Worm (Caenorhabditis elegans): Measurements from ENCODE around the gene K10H10.7.

K10H10.7 gene

DNA sequence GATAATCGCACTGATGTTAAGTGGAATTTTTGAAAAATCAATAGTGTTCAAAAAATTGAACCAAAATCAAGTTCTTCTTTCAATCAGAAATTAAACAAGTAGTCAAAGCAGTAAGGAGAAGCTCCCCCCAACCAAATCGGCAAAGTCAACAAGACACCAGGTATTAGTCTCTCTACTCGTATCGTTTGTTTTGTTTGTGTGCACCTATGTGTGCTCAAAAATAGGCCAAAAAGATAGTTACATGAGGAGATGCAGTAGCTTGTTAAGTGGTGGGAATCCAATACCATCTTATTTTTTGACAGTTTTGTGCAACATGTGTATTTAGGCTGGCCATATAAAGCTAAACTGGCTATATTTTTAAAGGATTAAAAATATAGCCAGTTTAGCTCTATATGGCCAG, 1.2 kb downstream of the K10H10.7 start, which contains the start of gene K10H10.12:
Gene K10H10.12 (minus strand): TSS at position 101 of the 400 bp plus-strand sequence.
- no peak for TF ChIP-seq unc-62 (GFP tag; optimal IDR thresholded peaks at IDR 0.05)

DNA sequence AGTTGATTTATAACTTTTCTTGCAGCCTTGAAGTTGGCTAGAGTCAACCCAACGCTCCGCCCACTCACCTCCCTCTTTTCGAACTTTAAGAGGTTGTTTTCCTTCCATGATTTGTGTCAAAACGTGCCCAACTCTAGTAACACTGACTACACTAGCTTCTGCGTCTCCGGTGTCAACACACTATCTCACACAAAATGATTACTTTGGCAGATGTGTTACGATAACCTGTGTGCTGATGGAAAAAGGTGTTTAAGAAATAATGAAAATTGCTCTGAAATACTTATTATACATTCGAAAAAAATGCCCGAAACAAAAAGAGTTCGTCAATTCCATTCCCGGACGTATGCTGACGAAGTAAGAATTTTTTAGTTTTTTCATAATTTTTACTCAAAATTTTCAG, 4.5 kb downstream of the K10H10.7 start, which contains the start of gene K10H10.6:
Gene K10H10.6 (plus strand): TSS at position 301 of the 400 bp plus-strand sequence.
- no peak for TF ChIP-seq unc-62 (GFP tag; optimal IDR thresholded peaks at IDR 0.05)

DNA sequence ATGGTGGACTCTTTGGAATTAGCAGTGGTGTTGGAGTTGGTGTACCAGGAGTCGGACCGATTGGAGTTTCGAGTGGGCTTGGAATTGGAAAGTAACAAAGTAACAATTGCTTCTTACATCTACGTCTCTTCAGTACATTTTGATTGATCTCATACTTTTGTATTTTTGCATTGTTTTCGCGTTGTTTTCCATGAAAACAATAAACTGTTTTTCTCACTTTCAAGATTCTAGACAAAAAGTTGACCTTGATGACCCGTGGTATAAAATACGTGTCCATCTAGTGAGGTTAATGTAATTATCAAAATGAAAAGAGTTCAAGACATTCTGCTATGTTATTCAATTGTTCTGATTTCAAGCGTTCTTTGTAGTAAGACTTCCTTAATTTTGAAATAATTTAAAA, 6.0 kb downstream of the K10H10.7 start, which contains the start of gene K10H10.5:
Gene K10H10.5 (plus strand): TSS at position 301 of the 400 bp plus-strand sequence.
- TF ChIP-seq unc-62 (GFP tag; optimal IDR thresholded peaks at IDR 0.05): no peak

DNA sequence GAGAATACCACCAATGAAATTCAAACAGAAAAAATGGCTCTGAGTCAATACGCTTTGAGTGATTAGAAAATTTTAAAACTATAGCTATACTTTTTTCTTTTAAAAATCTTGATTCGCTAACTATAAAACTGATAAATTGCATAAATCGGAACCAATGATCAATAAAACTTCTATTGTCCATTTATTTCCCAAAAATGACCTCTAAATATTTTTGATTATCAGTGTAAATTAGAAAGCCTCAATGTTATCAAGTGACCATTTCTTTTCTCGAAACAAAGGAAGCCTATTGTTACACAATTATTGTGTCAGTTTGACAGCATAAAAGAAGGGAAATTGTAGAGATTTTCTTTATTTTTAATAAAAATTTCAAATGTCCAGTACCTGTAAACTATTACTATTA, 7.3 kb downstream of the K10H10.7 start, which contains the start of gene K10H10.4:
Gene K10H10.4 (plus strand): TSS at position 301 of the 400 bp plus-strand sequence.
- no peak for TF ChIP-seq unc-62 (GFP tag; optimal IDR thresholded peaks at IDR 0.05)

DNA sequence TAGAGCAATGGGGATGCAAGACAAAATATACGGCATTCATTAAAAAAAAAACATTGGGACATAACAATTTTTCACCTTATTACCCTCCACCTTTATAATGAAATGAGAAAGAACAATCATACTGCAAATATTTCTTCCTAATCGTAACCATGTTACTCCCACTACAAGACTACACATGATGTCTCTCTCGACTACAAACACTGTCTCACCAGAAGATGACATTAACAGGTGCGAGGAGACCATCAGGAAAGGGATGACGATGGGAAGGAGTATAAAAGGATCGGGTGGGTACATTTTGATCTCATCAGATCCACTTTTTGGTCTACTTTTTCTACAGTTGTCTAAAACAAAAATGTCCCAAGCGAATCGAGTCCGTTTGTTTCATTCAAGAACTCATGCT, 9.6 kb downstream of the K10H10.7 start, which contains the start of gene dhs-8:
Gene dhs-8 (plus strand): TSS at position 179 of the 400 bp plus-strand sequence.
- no peak for TF ChIP-seq unc-62 (GFP tag; optimal IDR thresholded peaks at IDR 0.05)

DNA sequence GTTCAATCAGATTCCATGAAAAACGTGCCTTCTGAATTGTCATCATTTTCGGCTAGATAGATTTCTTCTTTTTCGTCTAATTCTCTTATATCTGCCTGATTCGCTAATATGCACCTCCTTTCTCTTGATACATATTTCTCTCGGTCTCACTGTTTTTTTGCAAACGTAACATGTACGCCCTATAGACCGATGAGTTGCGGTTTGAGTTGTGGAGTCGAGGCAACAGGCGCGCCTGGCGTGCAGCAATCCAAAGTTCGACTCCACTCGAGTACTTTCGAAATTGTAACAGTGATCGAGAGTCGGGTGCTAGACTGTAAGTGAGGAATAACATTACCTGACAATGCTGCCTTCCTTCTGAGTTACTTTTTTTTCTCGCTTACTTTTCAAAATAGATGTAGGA, 10.7 kb downstream of the K10H10.7 start:
- no peak for TF ChIP-seq unc-62 (GFP tag; optimal IDR thresholded peaks at IDR 0.05)

DNA sequence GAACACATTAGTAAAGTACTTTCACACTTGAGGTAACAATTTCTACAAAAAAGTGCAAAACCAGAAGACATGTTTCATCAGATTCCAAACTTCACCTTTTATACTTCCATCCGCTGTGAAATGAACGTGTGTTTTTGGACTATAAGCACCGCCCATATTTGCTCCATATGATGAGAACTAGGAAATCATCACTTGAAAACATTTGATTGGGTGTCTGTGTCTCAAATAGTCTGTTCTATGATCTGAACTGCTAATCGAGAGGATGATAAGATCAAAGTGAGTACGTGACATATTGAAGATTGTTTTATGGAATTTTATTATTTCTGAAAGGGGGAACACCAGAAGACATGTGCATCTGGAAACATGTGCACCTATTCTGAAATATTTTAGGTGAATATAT, 12.1 kb downstream of the K10H10.7 start:
- TF ChIP-seq unc-62 (GFP tag; optimal IDR thresholded peaks at IDR 0.05): no peak

DNA sequence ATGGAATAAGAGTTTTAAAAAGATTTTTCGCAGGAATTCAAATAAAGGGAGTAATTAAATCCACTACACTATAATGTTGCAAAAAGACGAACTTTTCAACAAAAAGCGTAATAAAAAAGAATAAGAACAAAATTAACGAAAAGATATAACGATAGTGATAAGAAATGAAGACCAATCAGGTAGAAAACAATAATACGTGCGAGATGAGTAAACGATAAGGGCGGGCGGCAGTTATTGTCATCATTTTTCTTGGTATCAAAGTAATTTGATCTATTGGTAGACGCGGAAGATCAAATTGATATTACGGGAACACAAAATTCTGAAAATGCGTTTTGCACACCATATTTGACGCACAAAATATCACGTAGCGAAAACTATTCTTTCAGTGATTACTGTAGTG, 13.0 kb downstream of the K10H10.7 start:
- TF ChIP-seq unc-62 (GFP tag; optimal IDR thresholded peaks at IDR 0.05): no peak

DNA sequence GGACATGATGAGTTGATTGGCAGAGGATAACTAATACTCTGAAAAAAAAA, 13.2 kb downstream of the K10H10.7 start, which contains the start of gene cysl-2:
Gene cysl-2 (minus strand): TSS at position 38 of the 50 bp plus-strand sequence.
- no peak for TF ChIP-seq unc-62 (GFP tag; optimal IDR thresholded peaks at IDR 0.05)

DNA sequence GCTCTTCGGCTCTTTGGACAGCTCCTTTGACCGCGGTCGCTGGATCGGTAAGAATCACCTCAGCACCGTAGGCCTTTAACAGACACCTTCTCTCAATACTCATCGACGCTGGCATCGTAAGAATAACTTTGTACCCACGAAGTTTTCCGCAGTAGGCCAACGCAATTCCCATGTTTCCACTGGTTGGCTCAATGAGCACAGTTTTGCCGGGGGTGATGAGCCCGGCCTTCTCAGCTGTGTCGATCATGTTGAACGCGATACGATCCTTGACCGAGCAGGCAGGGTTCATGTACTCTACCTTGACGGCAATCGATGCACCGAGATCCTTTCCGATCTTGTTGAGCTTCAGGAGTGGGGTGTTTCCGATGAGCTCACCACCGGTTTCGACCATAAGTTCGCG, 13.4 kb downstream of the K10H10.7 start:
- TF ChIP-seq unc-62 (GFP tag; optimal IDR thresholded peaks at IDR 0.05): no peak

DNA sequence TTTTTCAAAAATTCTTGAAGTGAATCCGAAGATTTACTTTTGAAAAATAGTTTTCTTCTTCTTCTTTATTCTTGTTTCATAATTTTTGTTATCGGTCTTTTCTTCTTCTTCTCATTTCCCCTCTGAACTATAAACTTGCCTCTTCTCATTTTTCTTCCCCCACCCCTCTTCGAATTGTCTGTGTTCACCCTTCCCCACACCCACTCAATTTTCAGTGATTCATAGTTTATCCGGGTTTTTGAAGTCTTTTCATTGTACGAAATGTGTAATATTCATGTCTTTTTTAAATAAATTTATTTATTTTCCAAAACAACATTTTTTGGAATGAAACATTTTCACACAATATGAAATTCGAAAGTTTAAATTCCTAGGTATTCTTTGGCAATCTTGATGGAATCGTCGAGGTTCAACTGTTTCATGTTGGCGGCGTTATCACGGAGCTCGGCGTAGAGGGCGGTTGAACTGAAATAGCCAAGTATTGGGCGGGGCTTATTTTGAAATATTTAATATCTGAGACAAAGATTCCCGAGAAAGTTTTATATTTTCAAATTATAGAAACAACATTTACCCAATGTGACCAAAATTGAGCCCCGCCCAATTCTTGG, 14.8 kb downstream of the K10H10.7 start:
- TF ChIP-seq unc-62 (GFP tag; optimal IDR thresholded peaks at IDR 0.05): no peak

DNA sequence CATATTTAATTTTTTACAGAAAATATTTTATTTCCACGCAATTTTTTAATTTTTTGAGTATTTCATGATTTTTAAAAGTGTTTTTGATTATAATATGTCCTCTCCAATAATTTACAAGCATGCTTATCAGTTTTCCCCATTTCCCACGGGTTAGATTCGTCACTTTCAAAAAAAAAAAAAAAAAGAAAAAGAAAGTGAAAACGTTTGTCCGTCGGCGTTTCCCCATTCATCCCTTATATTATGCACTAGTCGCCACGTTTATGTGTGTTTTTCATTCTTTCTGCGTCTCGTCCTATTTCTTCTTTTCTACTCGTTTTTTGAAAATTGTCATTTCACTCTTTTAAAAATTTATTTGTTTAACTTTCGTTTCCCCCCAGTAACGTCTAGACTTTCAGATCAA, 18.1 kb downstream of the K10H10.7 start, which contains the start of gene vnut-1:
Gene vnut-1 (plus strand): TSS at position 396 of the 400 bp plus-strand sequence.
- TF ChIP-seq unc-62 (GFP tag; optimal IDR thresholded peaks at IDR 0.05): no peak

DNA sequence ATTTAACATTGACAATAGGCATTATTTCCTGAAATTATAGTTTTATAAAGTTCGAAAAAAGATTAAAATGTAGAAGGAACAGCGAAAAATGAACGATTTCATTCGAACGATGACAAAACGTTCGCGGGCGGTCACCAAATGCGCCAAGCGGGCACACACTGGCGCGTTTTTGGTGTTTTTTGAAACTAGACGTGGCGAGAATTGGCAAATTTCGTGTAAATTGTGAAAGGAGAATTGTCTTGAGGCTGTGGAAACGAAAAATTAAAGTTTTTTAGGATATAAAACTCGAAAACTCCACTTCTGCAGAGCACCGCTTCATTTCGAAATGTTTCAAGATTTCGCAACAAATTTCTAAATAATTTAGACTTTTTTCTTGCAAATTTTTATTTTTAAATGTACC, 18.8 kb downstream of the K10H10.7 start, which contains the start of gene usp-14:
Gene usp-14 (minus strand): TSS at position 28 of the 400 bp plus-strand sequence.
- no peak for TF ChIP-seq unc-62 (GFP tag; optimal IDR thresholded peaks at IDR 0.05)

DNA sequence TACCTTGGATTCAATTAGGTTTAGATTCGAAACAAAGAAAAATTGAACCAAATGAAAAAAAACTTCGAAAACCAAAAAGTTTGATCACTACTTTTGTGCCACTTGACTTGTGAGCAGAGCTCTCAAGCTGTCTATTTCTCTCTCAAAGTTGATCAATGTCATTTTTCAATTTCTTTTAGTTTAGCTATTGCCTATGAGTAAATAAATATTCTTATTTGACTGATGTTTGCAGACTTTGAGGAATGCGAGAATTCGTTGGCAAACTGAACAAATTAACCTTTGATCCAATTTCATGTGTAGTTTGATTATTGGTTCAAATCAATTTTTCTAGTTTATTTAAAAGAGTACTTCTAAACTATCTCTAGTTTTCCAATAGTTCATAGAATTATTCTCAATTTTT, 23.6 kb downstream of the K10H10.7 start:
- TF ChIP-seq unc-62 (GFP tag; optimal IDR thresholded peaks at IDR 0.05): no peak

DNA sequence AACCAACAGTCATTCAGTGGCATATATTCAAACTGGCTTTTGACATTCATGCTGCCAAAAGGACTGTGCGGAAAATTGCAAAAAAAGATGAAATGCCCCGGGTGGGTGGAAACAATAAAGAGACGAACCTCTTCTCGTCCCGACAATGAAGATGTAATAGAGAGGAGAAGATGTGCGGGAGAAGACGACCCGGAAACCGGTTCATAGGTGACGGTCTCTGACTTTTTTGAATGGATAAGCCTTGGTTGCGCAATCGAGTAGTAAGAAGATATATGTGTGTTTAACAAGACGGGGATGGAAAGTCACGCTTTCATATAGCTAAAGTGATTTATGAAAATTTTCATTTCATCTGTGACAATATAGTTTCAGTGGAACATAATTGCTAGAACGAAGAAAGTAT, 26.7 kb downstream of the K10H10.7 start:
- TF ChIP-seq unc-62 (GFP tag; optimal IDR thresholded peaks at IDR 0.05): no peak

DNA sequence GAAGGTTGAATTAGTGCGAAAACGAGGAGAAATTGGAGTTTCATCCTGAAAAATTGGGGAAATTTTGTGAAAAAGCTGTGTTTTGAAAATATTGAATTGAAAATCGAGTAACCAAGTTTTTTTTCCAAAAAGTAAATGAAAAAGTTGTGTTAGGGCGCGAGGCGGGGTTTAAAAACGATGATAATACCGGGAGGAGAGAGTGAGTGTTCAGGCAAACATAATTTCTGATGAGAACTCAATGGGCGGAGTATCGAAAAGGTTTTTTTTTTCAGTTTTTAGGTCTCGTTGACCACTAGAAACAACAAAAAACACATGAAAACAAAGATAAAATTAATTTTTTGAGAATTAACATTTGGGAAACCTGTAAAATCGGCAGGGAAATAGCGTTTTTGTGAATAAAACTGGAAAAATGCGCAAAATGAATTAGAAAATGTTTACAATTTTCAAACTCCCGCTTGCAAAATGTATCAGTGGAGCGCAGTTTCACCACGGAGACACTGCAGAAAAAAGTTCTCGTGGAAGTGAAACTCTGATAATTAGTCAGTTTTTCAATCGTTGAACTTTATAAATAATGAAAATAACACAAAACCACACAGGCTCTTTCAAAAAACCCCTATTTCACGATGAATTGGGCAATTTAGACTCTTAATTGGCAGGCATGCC, 27.7 kb downstream of the K10H10.7 start, which contains the start of gene C13B4.1:
Gene C13B4.1 (minus strand): TSS at position 51 of the 663 bp plus-strand sequence.
- TF ChIP-seq unc-62 (GFP tag; optimal IDR thresholded peaks at IDR 0.05): no peak

DNA sequence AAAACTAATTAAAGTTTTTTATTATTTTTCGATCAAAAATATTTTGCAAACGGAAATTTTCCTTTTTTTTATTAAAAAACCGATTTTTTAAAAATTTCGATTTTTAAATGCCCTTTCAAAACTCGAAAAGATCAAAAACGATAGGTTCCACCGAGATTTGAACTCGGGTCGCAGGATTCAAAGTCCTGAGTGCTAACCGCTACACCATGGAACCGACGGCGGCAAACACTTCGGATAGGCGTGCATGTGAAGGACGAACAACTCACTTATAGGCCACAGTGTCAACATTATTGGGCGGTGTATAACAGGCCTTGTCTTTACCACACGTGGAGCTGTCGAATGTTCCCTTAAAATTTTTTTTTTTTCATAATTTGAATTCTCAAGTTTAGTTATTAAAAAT, 32.8 kb downstream of the K10H10.7 start:
- no peak for TF ChIP-seq unc-62 (GFP tag; optimal IDR thresholded peaks at IDR 0.05)

Measured in whole organism, dauer.